Worm (Caenorhabditis elegans): ENCODE data around the gene Y39B6A.25.
A peak's percentile ranks its signal among the peaks of the same experiment; 100 is the strongest.

The Y39B6A.25 gene

ce11 chrV:19026163-19026562, at the start of gene Y39B6A.25:
Y39B6A.25 (plus strand) TSS chrV:19026463.
- TF ChIP-seq dao-5 (tag; optimal IDR thresholded peaks at IDR 0.05), result no peak
- TF ChIP-seq W03F9.2 (tag; optimal IDR thresholded peaks at IDR 0.05), result no peak
- no peak for TF ChIP-seq him-1 (tag; optimal IDR thresholded peaks at IDR 0.05)

- TF ChIP-seq dao-5 (tag; optimal IDR thresholded peaks at IDR 0.05) (no peak), him-1 (tag; optimal IDR thresholded peaks at IDR 0.05) (no peak), W03F9.2 (tag; optimal IDR thresholded peaks at IDR 0.05) (no peak)
These were observed 49.7 kb upstream of the Y39B6A.25 start for ce11 chrV:18976539-18976938.

ce11 chrV:18977876-18978275, 48.4 kb upstream of the Y39B6A.25 start, which contains the start of gene Y39B6A.41:
Y39B6A.41 (minus strand) TSS chrV:18977976.
- TF ChIP-seq dao-5 (tag; optimal IDR thresholded peaks at IDR 0.05) (no peak), W03F9.2 (tag; optimal IDR thresholded peaks at IDR 0.05) (no peak), him-1 (tag; optimal IDR thresholded peaks at IDR 0.05) (no peak)

ce11 chrV:18978301-18978700, 48.0 kb upstream of the Y39B6A.25 start:
- no peak for TF ChIP-seq dao-5 (tag; optimal IDR thresholded peaks at IDR 0.05)
- no peak for TF ChIP-seq W03F9.2 (tag; optimal IDR thresholded peaks at IDR 0.05)
- no peak for TF ChIP-seq him-1 (tag; optimal IDR thresholded peaks at IDR 0.05)

ce11 chrV:18980980-18981529, 45.2 kb upstream of the Y39B6A.25 start, which contains the start of the genes mrps-35 and sws-1:
mrps-35 (plus strand) TSS chrV:18981306.
sws-1 (minus strand) TSS chrV:18981479.
- TF ChIP-seq dao-5 (tag; optimal IDR thresholded peaks at IDR 0.05) (no peak), W03F9.2 (tag; optimal IDR thresholded peaks at IDR 0.05) (peak; percentile 57)

ce11 chrV:18981736-18982135, 44.5 kb upstream of the Y39B6A.25 start:
- TF ChIP-seq W03F9.2 (tag; optimal IDR thresholded peaks at IDR 0.05), result no peak
- TF ChIP-seq dao-5 (tag; optimal IDR thresholded peaks at IDR 0.05), result no peak
- no peak for TF ChIP-seq him-1 (tag; optimal IDR thresholded peaks at IDR 0.05)

ce11 chrV:18986103-18986502, 40.2 kb upstream of the Y39B6A.25 start:
- TF ChIP-seq dao-5 (tag; optimal IDR thresholded peaks at IDR 0.05), result no peak
- no peak for TF ChIP-seq W03F9.2 (tag; optimal IDR thresholded peaks at IDR 0.05)
- no peak for TF ChIP-seq him-1 (tag; optimal IDR thresholded peaks at IDR 0.05)

- TF ChIP-seq him-1 (tag; optimal IDR thresholded peaks at IDR 0.05), result no peak
- peak; percentile 42 for TF ChIP-seq W03F9.2 (tag; optimal IDR thresholded peaks at IDR 0.05)
These were observed 35.9 kb upstream of the Y39B6A.25 start, which contains the start of the genes reps-1 and Y39B6A.37 for ce11 chrV:18990238-18990901. reps-1 (minus strand) TSS chrV:18990500. Y39B6A.37 (plus strand) TSS chrV:18990851.

- TF ChIP-seq him-1 (tag; optimal IDR thresholded peaks at IDR 0.05) (no peak), dao-5 (tag; optimal IDR thresholded peaks at IDR 0.05) (no peak), W03F9.2 (tag; optimal IDR thresholded peaks at IDR 0.05) (no peak)
These were observed 35.3 kb upstream of the Y39B6A.25 start for ce11 chrV:18990958-18991357.

ce11 chrV:18993017-18993416, 33.2 kb upstream of the Y39B6A.25 start:
- TF ChIP-seq him-1 (tag; optimal IDR thresholded peaks at IDR 0.05), result no peak
- TF ChIP-seq dao-5 (tag; optimal IDR thresholded peaks at IDR 0.05), result no peak
- no peak for TF ChIP-seq W03F9.2 (tag; optimal IDR thresholded peaks at IDR 0.05)

- TF ChIP-seq dao-5 (tag; optimal IDR thresholded peaks at IDR 0.05) (no peak), W03F9.2 (tag; optimal IDR thresholded peaks at IDR 0.05) (no peak), him-1 (tag; optimal IDR thresholded peaks at IDR 0.05) (no peak)
These were observed 32.7 kb upstream of the Y39B6A.25 start, which contains the start of gene gtf-2F2 for ce11 chrV:18993535-18993990. gtf-2F2 (plus strand) TSS chrV:18993940.

- TF ChIP-seq dao-5 (tag; optimal IDR thresholded peaks at IDR 0.05) (no peak), him-1 (tag; optimal IDR thresholded peaks at IDR 0.05) (no peak)
These were observed 28.2 kb upstream of the Y39B6A.25 start, which contains the start of gene tgt-2 for ce11 chrV:18998045-18998444. tgt-2 (plus strand) TSS chrV:18998345.

- TF ChIP-seq dao-5 (tag; optimal IDR thresholded peaks at IDR 0.05), result no peak
- TF ChIP-seq him-1 (tag; optimal IDR thresholded peaks at IDR 0.05), result no peak
- TF ChIP-seq W03F9.2 (tag; optimal IDR thresholded peaks at IDR 0.05), result no peak
These were observed 25.7 kb upstream of the Y39B6A.25 start for ce11 chrV:19000542-19000941.

ce11 chrV:19001016-19001415, 25.2 kb upstream of the Y39B6A.25 start, which contains the start of gene Y39B6A.34:
Y39B6A.34 (plus strand) TSS chrV:19001018.
- no peak for TF ChIP-seq him-1 (tag; optimal IDR thresholded peaks at IDR 0.05)
- no peak for TF ChIP-seq W03F9.2 (tag; optimal IDR thresholded peaks at IDR 0.05)
- TF ChIP-seq dao-5 (tag; optimal IDR thresholded peaks at IDR 0.05), result no peak

All from whole organism, L4/young adult.